Fruit fly (Drosophila melanogaster) whole organism, wandering third instar larva: ENCODE results near the gene UbcE2M.

Source experiments
- Abd-B ChIP-seq: fragments of >200 bp; optimal IDR thresholded peaks from 2 replicates; lab custom pipeline; 2017; ENCODE audit warnings: missing biosample characterization, missing genetic modification characterization
- CG9705 ChIP-seq: fragments of 200-800 bp; sonication (Bioruptor generic); optimal IDR thresholded peaks from 2 replicates; lab custom pipeline; 2018; ENCODE audit warnings: missing biosample characterization, mild to moderate bottlenecking, missing genetic modification characterization
- CrebA ChIP-seq: fragments of 200-800 bp; sonication (Bioruptor generic); optimal IDR thresholded peaks from 2 replicates; lab custom pipeline; 2016; ENCODE audit warnings: missing biosample characterization, mild to moderate bottlenecking, missing genetic modification characterization, borderline replicate concordance
- Dfd ChIP-seq: fragments of >200 bp; optimal IDR thresholded peaks from 2 replicates; lab custom pipeline; 2017; ENCODE audit warnings: missing biosample characterization, missing genetic modification characterization
- Dif ChIP-seq: fragments of 200-275, 200-300 bp; sonication (Bioruptor generic); optimal IDR thresholded peaks from 2 replicates; lab custom pipeline; 2018; ENCODE audit warnings: missing biosample characterization, missing genetic modification characterization; ENCODE audit not compliant: partially characterized antibody
- GATAd ChIP-seq: sonication (Bioruptor generic); optimal IDR thresholded peaks from 2 replicates; lab custom pipeline; 2016; ENCODE audit warnings: missing biosample characterization, missing genetic modification characterization
- HLH106 ChIP-seq: fragments of 200-800 bp; optimal IDR thresholded peaks from 3 replicates; lab custom pipeline; 2019; ENCODE audit warnings: missing biosample characterization, mild to moderate bottlenecking, missing genetic modification characterization, moderate library complexity
- Hnf4 ChIP-seq: fragments of 200-800 bp; sonication (Bioruptor generic); optimal IDR thresholded peaks from 2 replicates; lab custom pipeline; 2016; ENCODE audit warnings: missing biosample characterization, mild to moderate bottlenecking, missing genetic modification characterization
- Hr78 ChIP-seq: fragments of >200 bp; optimal IDR thresholded peaks from 2 replicates; lab custom pipeline; 2017; ENCODE audit warnings: missing biosample characterization, missing genetic modification characterization
- Hr83 ChIP-seq: fragments of 200-300 bp; sonication (Bioruptor generic); optimal IDR thresholded peaks from 2 replicates; lab custom pipeline; 2016; ENCODE audit warnings: missing biosample characterization, mild to moderate bottlenecking, missing genetic modification characterization, moderate library complexity; ENCODE audit not compliant: poor library complexity, severe bottlenecking
- Jra ChIP-seq: sonication (Bioruptor generic); optimal IDR thresholded peaks from 2 replicates; lab custom pipeline; 2016; ENCODE audit warnings: missing biosample characterization, missing genetic modification characterization
- Myc ChIP-seq: fragments of >200 bp; optimal IDR thresholded peaks from 2 replicates; lab custom pipeline; 2017
- N ChIP-seq: fragments of >200 bp; optimal IDR thresholded peaks from 2 replicates; lab custom pipeline; 2018; ENCODE audit warnings: missing biosample characterization, missing external identifiers, missing genetic modification characterization
- OdsH ChIP-seq: fragments of 200-800 bp; sonication (Bioruptor generic); optimal IDR thresholded peaks from 2 replicates; lab custom pipeline; 2016; ENCODE audit warnings: missing biosample characterization, mild to moderate bottlenecking, missing genetic modification characterization
- Rel ChIP-seq, 2 experiments: fragments of 200-800 bp; sonication (Bioruptor generic) in 1 of 2; optimal IDR thresholded peaks; 2 replicates in 1 of 2; 3 replicates in 1 of 2; lab custom pipeline; 2016 to 2019; ENCODE audit warnings: mild to moderate bottlenecking in 2 of 2, missing biosample characterization in 2 of 2, missing genetic modification characterization in 2 of 2, moderate library complexity in 1 of 2
- Sp1 ChIP-seq: fragments of 200-800 bp; sonication (Bioruptor generic); optimal IDR thresholded peaks from 3 replicates; lab custom pipeline; 2019; ENCODE audit warnings: missing biosample characterization, mild to moderate bottlenecking, missing genetic modification characterization, moderate library complexity
- Vsx2 ChIP-seq: fragments of 200-300, 225-300 bp; sonication (Bioruptor generic); optimal IDR thresholded peaks from 2 replicates; lab custom pipeline; 2018; ENCODE audit warnings: missing biosample characterization, missing genetic modification characterization; ENCODE audit not compliant: partially characterized antibody
- br ChIP-seq: fragments of 200-800 bp; sonication (Bioruptor generic); optimal IDR thresholded peaks from 2 replicates; lab custom pipeline; 2016; ENCODE audit warnings: missing biosample characterization, missing genetic modification characterization
- brk ChIP-seq: fragments of 200-800 bp; sonication (Bioruptor generic); optimal IDR thresholded peaks from 2 replicates; lab custom pipeline; 2016; ENCODE audit warnings: missing biosample characterization, mild to moderate bottlenecking, missing genetic modification characterization
- dl ChIP-seq, 2 experiments: fragments of 175-275, 200-275 bp in 1 of 2; fragments of 200-275 bp in 1 of 2; sonication (Bioruptor generic); optimal IDR thresholded peaks; lab custom pipeline; 2018; ENCODE audit warnings: mild to moderate bottlenecking in 2 of 2, missing biosample characterization in 2 of 2, missing genetic modification characterization in 2 of 2, moderate library complexity in 2 of 2; ENCODE audit not compliant: partially characterized antibody in 2 of 2, insufficient read depth in 1 of 2
- dmrt93B ChIP-seq: fragments of 200-800 bp; sonication (Bioruptor generic); optimal IDR thresholded peaks from 2 replicates; lab custom pipeline; 2018; ENCODE audit warnings: missing biosample characterization, mild to moderate bottlenecking, missing genetic modification characterization
- dsf ChIP-seq: sonication (Bioruptor generic); optimal IDR thresholded peaks from 2 replicates; lab custom pipeline; 2016; ENCODE audit warnings: missing biosample characterization, missing genetic modification characterization, borderline replicate concordance
- ey ChIP-seq: fragments of 200-800 bp; sonication (Bioruptor generic); optimal IDR thresholded peaks from 2 replicates; lab custom pipeline; 2016; ENCODE audit warnings: missing biosample characterization, missing genetic modification characterization
- foxo ChIP-seq, 2 experiments: fragments of 200-800 bp; sonication (Bioruptor generic); optimal IDR thresholded peaks; 2 replicates in 1 of 2; 3 replicates in 1 of 2; lab custom pipeline; 2016 to 2017; ENCODE audit warnings: missing biosample characterization in 2 of 2, missing genetic modification characterization in 2 of 2
- fru ChIP-seq: fragments of 200-800 bp; sonication (Bioruptor generic); optimal IDR thresholded peaks from 3 replicates; lab custom pipeline; 2016; ENCODE audit warnings: missing biosample characterization, mild to moderate bottlenecking, missing genetic modification characterization
- jim ChIP-seq: fragments of 175-275, 200-325 bp; sonication (Bioruptor generic); optimal IDR thresholded peaks from 2 replicates; lab custom pipeline; 2016; ENCODE audit warnings: missing biosample characterization, mild to moderate bottlenecking, missing genetic modification characterization
- lola ChIP-seq: fragments of >200 bp; optimal IDR thresholded peaks from 2 replicates; lab custom pipeline; 2017; ENCODE audit warnings: missing biosample characterization, missing genetic modification characterization
- pan ChIP-seq: fragments of >200 bp; optimal IDR thresholded peaks from 2 replicates; lab custom pipeline; 2017
- psq ChIP-seq: fragments of 200-800 bp; sonication (Bioruptor generic); optimal IDR thresholded peaks from 3 replicates; lab custom pipeline; 2017; ENCODE audit warnings: missing biosample characterization, mild to moderate bottlenecking, missing genetic modification characterization, moderate library complexity
- rgr ChIP-seq: fragments of 200-800 bp; sonication (Bioruptor generic); optimal IDR thresholded peaks from 3 replicates; lab custom pipeline; 2016; ENCODE audit warnings: missing biosample characterization, mild to moderate bottlenecking, missing genetic modification characterization
- sage ChIP-seq: fragments of 200-800 bp; sonication (Bioruptor generic); optimal IDR thresholded peaks from 2 replicates; lab custom pipeline; 2016; ENCODE audit warnings: missing biosample characterization, mild to moderate bottlenecking, missing genetic modification characterization
- sv ChIP-seq: fragments of 200-800 bp; sonication (Bioruptor generic); optimal IDR thresholded peaks from 3 replicates; lab custom pipeline; 2016; ENCODE audit warnings: missing biosample characterization, missing genetic modification characterization
- tai ChIP-seq: sonication (Bioruptor generic); optimal IDR thresholded peaks from 2 replicates; lab custom pipeline; 2016; ENCODE audit warnings: missing biosample characterization, missing genetic modification characterization
- usp ChIP-seq: fragments of >200 bp; optimal IDR thresholded peaks from 2 replicates; lab custom pipeline; 2017; ENCODE audit warnings: missing biosample characterization, missing genetic modification characterization
- woc ChIP-seq: sonication (Bioruptor generic); optimal IDR thresholded peaks from 2 replicates; lab custom pipeline; 2016; ENCODE audit warnings: missing biosample characterization, mild to moderate bottlenecking, missing genetic modification characterization

The UbcE2M gene

DNA sequence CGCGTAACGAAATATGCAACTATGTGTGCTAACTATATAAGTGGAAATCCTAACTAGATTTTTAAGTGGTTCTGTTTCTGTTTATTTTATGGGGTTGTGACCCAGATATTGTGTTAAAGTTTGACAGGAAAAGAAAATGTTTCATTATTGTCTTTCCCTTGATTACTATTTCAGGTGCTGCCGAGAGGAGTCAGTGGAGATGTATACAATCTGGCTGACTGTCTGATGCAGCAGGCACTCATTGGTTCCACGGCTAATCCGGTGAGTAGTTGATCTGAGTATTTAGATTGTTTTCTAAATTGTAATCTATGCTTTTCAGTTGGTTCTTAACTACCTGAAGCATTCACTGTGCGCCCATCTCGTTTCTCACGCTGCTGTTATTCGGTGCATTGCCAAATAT is 4.8 kb downstream of the UbcE2M start, which contains the start of gene CG7387:
Gene CG7387 (minus strand): TSS at position 101 of the 400 bp plus-strand sequence.
- TF ChIP-seq psq (GFP tag; lab: Kevin White, UChicago) (no peak), Dfd (GFP tag; lab: Kevin White, UChicago) (no peak), Jra (GFP tag; lab: Kevin White, UChicago) (no peak), CrebA (GFP tag; lab: Kevin White, UChicago) (no peak), Hr83 (GFP tag; lab: Kevin White, UChicago) (no peak), Hnf4 (GFP tag; lab: Kevin White, UChicago) (no peak), foxo (GFP tag; optimal IDR thresholded peaks at IDR 0.05; lab: Kevin White, UChicago) (no peak), HLH106 (no peak), dsf (GFP tag; lab: Kevin White, UChicago) (no peak)

DNA sequence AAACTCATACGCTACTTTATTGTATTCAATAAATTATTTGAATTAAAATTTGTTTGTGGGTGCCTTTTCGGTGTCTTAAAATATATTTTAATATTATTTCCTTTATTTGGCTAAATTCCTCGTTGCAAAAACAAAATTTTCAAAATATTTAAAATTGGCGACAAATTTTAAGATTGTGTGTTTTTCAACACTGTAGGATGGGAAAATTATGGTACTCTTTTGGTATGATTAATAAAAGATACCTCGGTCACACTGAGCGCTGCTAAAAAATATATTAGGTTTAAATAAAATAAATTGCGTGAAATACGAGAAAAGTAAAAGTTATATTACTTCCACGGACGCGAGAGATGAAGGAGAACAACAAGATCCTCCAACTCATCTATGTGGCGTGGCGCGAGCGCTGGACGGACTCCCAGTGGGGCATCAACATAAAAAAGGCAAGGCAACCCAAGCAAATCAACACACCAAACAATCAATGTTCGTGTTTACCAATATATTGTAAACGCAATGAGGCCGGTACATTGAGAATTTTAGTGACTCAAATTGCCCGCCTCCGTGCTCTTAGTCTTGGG is 6.7 kb downstream of the UbcE2M start, which contains the start of gene MED24:
Gene MED24 (plus strand): TSS at position 229 of the 572 bp plus-strand sequence.
- TF ChIP-seq rgr = peak; percentile 35
- TF ChIP-seq Vsx2 (GFP tag; lab: Kevin White, UChicago) = no peak
- TF ChIP-seq CrebA (GFP tag; lab: Kevin White, UChicago) = no peak

DNA sequence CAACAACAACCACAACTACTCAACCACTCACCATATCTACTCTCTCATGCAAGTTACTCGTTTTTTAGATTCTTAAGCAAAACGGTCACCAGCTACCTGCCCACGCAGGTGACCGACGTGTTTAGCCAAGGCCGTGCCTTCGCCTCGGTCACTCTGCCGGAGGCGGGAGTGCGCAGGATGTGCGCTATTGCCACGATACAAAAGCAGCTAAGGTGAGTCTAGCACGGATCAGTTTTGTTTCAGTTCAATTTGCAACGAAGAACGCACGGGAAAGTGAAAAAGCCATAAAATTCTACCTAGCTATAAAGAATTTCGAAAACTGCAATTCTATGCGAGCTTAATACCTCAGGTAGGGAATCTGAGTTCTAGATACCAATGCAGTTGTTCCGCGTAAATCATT is 8.6 kb downstream of the UbcE2M start:
- TF ChIP-seq Jra (GFP tag; lab: Kevin White, UChicago) (no peak), tai (GFP tag; lab: Kevin White, UChicago) (no peak), Sp1 (GFP tag; lab: Kevin White, UChicago) (no peak), foxo (GFP tag; optimal IDR thresholded peaks at IDR 0.05; lab: Kevin White, UChicago) (no peak), Dfd (GFP tag; lab: Kevin White, UChicago) (no peak), woc (no peak), N (GFP tag; lab: Kevin White, UChicago) (no peak)

DNA sequence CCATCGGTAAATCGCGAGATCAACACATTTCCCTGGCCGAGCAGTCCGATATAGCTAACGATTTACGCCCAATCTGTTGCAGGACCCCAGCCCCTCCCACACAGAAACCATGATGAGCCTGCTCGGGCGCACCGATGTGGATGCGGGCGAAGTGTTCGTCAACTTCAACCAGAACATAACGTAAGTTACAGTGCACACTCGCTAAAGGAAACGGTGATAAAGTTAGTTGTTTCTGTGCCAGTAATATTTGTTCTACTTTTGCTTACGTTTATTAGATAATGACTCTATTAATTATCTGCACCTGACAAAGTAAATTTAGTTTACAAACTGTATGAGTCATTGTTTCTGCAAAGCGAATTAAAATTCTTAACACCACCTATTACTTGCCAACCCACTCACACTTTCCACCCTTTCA is 10.4 kb downstream of the UbcE2M start:
- TF ChIP-seq HLH106 (no peak), ey (GFP tag; lab: Kevin White, UChicago) (no peak), tai (GFP tag; lab: Kevin White, UChicago) (no peak), fru (GFP tag; lab: Kevin White, UChicago) (no peak), Rel (GFP tag; optimal IDR thresholded peaks at IDR 0.05; lab: Kevin White, UChicago) (no peak), Rel (tag; optimal IDR thresholded peaks at IDR 0.05; lab: Kevin White, UChicago) (no peak), GATAd (GFP tag; lab: Kevin White, UChicago) (no peak), Dif (GFP tag; lab: Kevin White, UChicago) (no peak), Myc (lab: Kevin White, UChicago) (no peak), sv (GFP tag; lab: Kevin White, UChicago) (no peak), jim (no peak), Hr78 (no peak)

DNA sequence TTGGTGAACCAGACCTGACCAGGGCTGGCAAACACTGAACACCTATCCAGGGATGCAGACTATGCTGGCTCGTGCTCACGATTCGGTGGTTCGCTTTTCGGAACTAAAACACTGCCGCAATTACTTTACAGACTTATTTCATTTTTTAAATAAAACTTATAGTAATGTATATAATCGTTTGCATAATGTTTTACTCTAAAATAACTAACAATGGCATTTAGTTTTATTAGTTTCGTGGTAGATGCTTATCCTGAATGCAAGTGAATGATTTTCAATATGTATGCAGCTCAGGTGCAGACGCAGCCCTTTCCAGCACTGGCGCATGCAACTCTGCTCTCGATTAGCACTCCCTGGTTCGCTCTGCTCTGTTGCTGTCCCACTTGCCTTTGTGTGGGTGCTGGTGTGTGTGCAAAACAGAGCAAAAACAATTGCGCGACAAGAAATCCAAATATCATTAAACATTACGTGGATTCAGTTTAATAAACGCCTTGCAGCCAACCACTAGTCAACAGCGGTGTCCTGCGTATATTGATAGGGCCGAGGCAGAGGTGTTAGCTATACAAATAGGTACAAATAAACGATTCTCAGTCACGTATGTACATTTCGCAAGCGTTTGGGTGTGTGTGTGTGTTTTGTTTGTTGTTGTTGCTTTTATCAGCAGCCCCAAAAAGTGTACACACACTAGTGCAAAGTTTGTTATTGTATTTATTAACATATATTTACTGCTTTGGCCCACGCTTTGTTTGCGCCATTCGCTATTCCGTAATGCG is 11.0 kb downstream of the UbcE2M start, which contains the start of the genes ERR and Atg18a:
Gene ERR (minus strand): TSS at position 45 of the 770 bp plus-strand sequence.
Gene Atg18a (plus strand): TSS at position 231 of the 770 bp plus-strand sequence.
- TF ChIP-seq woc (peak; percentile 91), Jra (GFP tag; lab: Kevin White, UChicago) (peak; percentile 88), Sp1 (GFP tag; lab: Kevin White, UChicago) (peak; percentile 86), rgr (peak; percentile 87), CG9705 (GFP tag; lab: Kevin White, UChicago) (peak; percentile 85), dl (GFP tag; optimal IDR thresholded peaks at IDR 0.05; lab: Kevin White, UChicago; ENCODE audit: insufficient read depth in 1 of 2, partially characterized antibody in 2 of 2) (no peak), tai (GFP tag; lab: Kevin White, UChicago) (no peak), GATAd (GFP tag; lab: Kevin White, UChicago) (peak; percentile 74), HLH106 (peak; percentile 93), Hr78 (no peak), OdsH (GFP tag; lab: Kevin White, UChicago) (peak; percentile 85), CrebA (GFP tag; lab: Kevin White, UChicago) (no peak), ey (GFP tag; lab: Kevin White, UChicago) (peak; percentile 84), foxo (GFP tag; optimal IDR thresholded peaks at IDR 0.05; lab: Kevin White, UChicago) (peak in 1 of 2 experiments; percentile 92), sage (peak; percentile 50), fru (GFP tag; lab: Kevin White, UChicago) (peak; percentile 87), brk (GFP tag; lab: Kevin White, UChicago) (no peak), pan (no peak), jim (peak; percentile 36), Hr83 (GFP tag; lab: Kevin White, UChicago) (peak; percentile 88), lola (GFP tag; lab: Kevin White, UChicago) (no peak), Vsx2 (GFP tag; lab: Kevin White, UChicago) (no peak), usp (GFP tag; lab: Kevin White, UChicago) (no peak), Abd-B (no peak), N (GFP tag; lab: Kevin White, UChicago) (peak; percentile 63), dsf (GFP tag; lab: Kevin White, UChicago) (peak; percentile 86), br (GFP tag; lab: Kevin White, UChicago) (peak; percentile 80), Hnf4 (GFP tag; lab: Kevin White, UChicago) (peak; percentile 90), dmrt93B (peak; percentile 91)
